Fruit fly (Drosophila melanogaster) whole organism, prepupa: Measurements from ENCODE around the gene CG15465.

Experiments
- Blimp-1 ChIP-seq: fragments of 200-800 bp; sonication (Bioruptor generic); optimal IDR thresholded peaks from 3 replicates; lab custom pipeline; 2017; ENCODE audit warnings: missing biosample characterization, missing genetic modification characterization, mild to moderate bottlenecking, moderate library complexity, missing genetic modification reagents
- CG10631 ChIP-seq: fragments of 200-800 bp; sonication (Bioruptor generic); optimal IDR thresholded peaks from 2 replicates; lab custom pipeline; 2016; ENCODE audit warnings: missing biosample characterization, missing genetic modification characterization
- CG10669 ChIP-seq: fragments of 200-800 bp; sonication (Bioruptor generic); optimal IDR thresholded peaks from 3 replicates; lab custom pipeline; 2018; ENCODE audit warnings: missing biosample characterization, mild to moderate bottlenecking, missing genetic modification characterization, moderate library complexity
- CG11294 ChIP-seq: fragments of 200-800 bp; sonication (Bioruptor generic); IDR thresholded peaks from 2 replicates; pipeline ENCODE4 v1.3.6; 2022; ENCODE audit warnings: missing biosample characterization, missing genetic modification characterization
- CG15336 ChIP-seq: fragments of 200-800 bp; sonication (Bioruptor generic); IDR thresholded peaks from 2 replicates; pipeline ENCODE4 v1.3.6; 2022; ENCODE audit warnings: missing biosample characterization, missing genetic modification characterization
- CG1621 ChIP-seq: fragments of 200-800 bp; sonication (Bioruptor generic); optimal IDR thresholded peaks from 3 replicates; lab custom pipeline; 2018; ENCODE audit warnings: missing biosample characterization, mild to moderate bottlenecking, missing genetic modification characterization
- CG3032 ChIP-seq: fragments of 200-800 bp; optimal IDR thresholded peaks from 2 replicates; lab custom pipeline; 2019; ENCODE audit warnings: missing biosample characterization, mild to moderate bottlenecking, missing genetic modification characterization, moderate library complexity
- CG31627 ChIP-seq: fragments of 200-800 bp; sonication (Bioruptor generic); optimal IDR thresholded peaks from 3 replicates; lab custom pipeline; 2016; ENCODE audit warnings: missing biosample characterization, missing genetic modification characterization
- CG32006 ChIP-seq: fragments of 200-800 bp; sonication (Bioruptor generic); optimal IDR thresholded peaks from 3 replicates; lab custom pipeline; 2017; ENCODE audit warnings: missing biosample characterization, mild to moderate bottlenecking, missing genetic modification characterization
- CG34406 ChIP-seq: fragments of 200-800 bp; sonication (Bioruptor generic); optimal IDR thresholded peaks from 3 replicates; lab custom pipeline; 2016; ENCODE audit warnings: missing biosample characterization, missing genetic modification characterization
- CG3919 ChIP-seq: fragments of 200-800 bp; sonication (Bioruptor generic); optimal IDR thresholded peaks from 3 replicates; lab custom pipeline; 2016; ENCODE audit warnings: missing biosample characterization, missing genetic modification characterization
- CG6163 ChIP-seq: fragments of 200-800 bp; sonication (Bioruptor generic); IDR thresholded peaks from 3 replicates; pipeline ENCODE4 v1.3.6; 2022; ENCODE audit warnings: missing biosample characterization, missing genetic modification characterization
- CG6276 ChIP-seq: fragments of 200-800 bp; sonication (Bioruptor generic); optimal IDR thresholded peaks from 2 replicates; lab custom pipeline; 2017; ENCODE audit warnings: missing biosample characterization, mild to moderate bottlenecking, missing genetic modification characterization
- CG6792 ChIP-seq: fragments of 200-800 bp; sonication (Bioruptor generic); optimal IDR thresholded peaks from 3 replicates; lab custom pipeline; 2016; ENCODE audit warnings: missing biosample characterization, missing genetic modification characterization
- CG6808 ChIP-seq: fragments of 200-800 bp; sonication (Bioruptor generic); optimal IDR thresholded peaks from 3 replicates; lab custom pipeline; 2017; ENCODE audit warnings: missing biosample characterization, missing genetic modification characterization, mild to moderate bottlenecking, moderate library complexity, missing genetic modification reagents
- CG6854 ChIP-seq: fragments of 200-800 bp; sonication (Bioruptor generic); optimal IDR thresholded peaks from 2 replicates; lab custom pipeline; 2017; ENCODE audit warnings: missing biosample characterization, mild to moderate bottlenecking, missing genetic modification characterization
- CG8119 ChIP-seq: fragments of 200-800 bp; sonication (Bioruptor generic); IDR thresholded peaks from 3 replicates; pipeline ENCODE4 v1.3.6; 2022; ENCODE audit warnings: missing biosample characterization, missing genetic modification characterization
- CG8319 ChIP-seq: fragments of 200-800 bp; sonication (Bioruptor generic); optimal IDR thresholded peaks from 3 replicates; lab custom pipeline; 2016; ENCODE audit warnings: missing biosample characterization, missing genetic modification characterization
- CG8632 ChIP-seq: fragments of 200-800 bp; sonication (Bioruptor generic); optimal IDR thresholded peaks from 3 replicates; lab custom pipeline; 2016; ENCODE audit warnings: missing biosample characterization, missing genetic modification characterization
- CG9139 ChIP-seq: fragments of 200-800 bp; sonication (Bioruptor generic); optimal IDR thresholded peaks from 3 replicates; lab custom pipeline; 2017; ENCODE audit warnings: missing biosample characterization, mild to moderate bottlenecking, missing genetic modification characterization
- Eip75B ChIP-seq: fragments of 200-800 bp; sonication (Bioruptor generic); optimal IDR thresholded peaks from 3 replicates; lab custom pipeline; 2016; ENCODE audit warnings: missing biosample characterization, missing genetic modification characterization
- Eip78C ChIP-seq: fragments of 200-800 bp; sonication (Bioruptor generic); peaks from one replicate; lab custom pipeline; 2016; ENCODE audit warnings: missing biosample characterization, missing genetic modification characterization
- Eip93F ChIP-seq: fragments of 200-800 bp; sonication (Bioruptor generic); optimal IDR thresholded peaks from 2 replicates; lab custom pipeline; 2016; ENCODE audit warnings: missing biosample characterization, mild to moderate bottlenecking, missing genetic modification characterization
- Ets21C ChIP-seq: fragments of 200-800 bp; sonication (Bioruptor generic); optimal IDR thresholded peaks from 3 replicates; lab custom pipeline; 2016; ENCODE audit warnings: missing biosample characterization, missing genetic modification characterization
- Ets96B ChIP-seq: fragments of 200-800 bp; optimal IDR thresholded peaks from 2 replicates; lab custom pipeline; 2019; ENCODE audit warnings: missing biosample characterization, mild to moderate bottlenecking, missing genetic modification characterization, moderate library complexity
- Gug ChIP-seq: fragments of 200-800 bp; sonication (Bioruptor generic); IDR thresholded peaks from 2 replicates; pipeline ENCODE4 v1.3.6; 2022; ENCODE audit warnings: missing biosample characterization, missing genetic modification characterization
- Hr38 ChIP-seq: sonication (Bioruptor generic); optimal IDR thresholded peaks from 2 replicates; lab custom pipeline; 2016; ENCODE audit warnings: missing biosample characterization, missing genetic modification characterization
- Hr39 ChIP-seq: fragments of 200-800 bp; sonication (Bioruptor generic); optimal IDR thresholded peaks from 2 replicates; lab custom pipeline; 2016; ENCODE audit warnings: missing biosample characterization, missing genetic modification characterization
- Hr4 ChIP-seq: fragments of 200-800 bp; sonication (Bioruptor generic); optimal IDR thresholded peaks from 3 replicates; lab custom pipeline; 2016; ENCODE audit warnings: missing biosample characterization, missing genetic modification characterization
- Lpt ChIP-seq: fragments of 200-800 bp; sonication (Bioruptor generic); optimal IDR thresholded peaks from 3 replicates; lab custom pipeline; 2016; ENCODE audit warnings: missing biosample characterization, missing genetic modification characterization
- OdsH ChIP-seq: fragments of 200-800 bp; sonication (Bioruptor generic); optimal IDR thresholded peaks from 3 replicates; lab custom pipeline; 2016; ENCODE audit warnings: missing biosample characterization, missing genetic modification characterization
- Smox ChIP-seq: fragments of 200-800 bp; sonication (Bioruptor generic); optimal IDR thresholded peaks from 3 replicates; lab custom pipeline; 2016; ENCODE audit warnings: missing biosample characterization, missing genetic modification characterization
- Sox14 ChIP-seq: fragments of 200-800 bp; sonication (Bioruptor generic); optimal IDR thresholded peaks from 3 replicates; lab custom pipeline; 2016; ENCODE audit warnings: missing biosample characterization, missing genetic modification characterization
- Sox15 ChIP-seq: fragments of 200-800 bp; sonication (Bioruptor generic); optimal IDR thresholded peaks from 3 replicates; lab custom pipeline; 2016; ENCODE audit warnings: missing biosample characterization, missing genetic modification characterization
- achi ChIP-seq: fragments of 200-800 bp; sonication (Bioruptor generic); optimal IDR thresholded peaks from 3 replicates; lab custom pipeline; 2016; ENCODE audit warnings: missing biosample characterization, missing genetic modification characterization
- dac ChIP-seq: fragments of 200-800 bp; sonication (Bioruptor generic); optimal IDR thresholded peaks from 2 replicates; lab custom pipeline; 2017; ENCODE audit warnings: missing biosample characterization, mild to moderate bottlenecking, missing genetic modification characterization
- eg ChIP-seq: fragments of 200-800 bp; sonication (Bioruptor generic); IDR thresholded peaks from 3 replicates; pipeline ENCODE4 v1.3.6; 2022; ENCODE audit warnings: missing biosample characterization, missing genetic modification characterization
- esn ChIP-seq: fragments of 200-800 bp; sonication (Bioruptor generic); optimal IDR thresholded peaks from 2 replicates; lab custom pipeline; 2016; ENCODE audit warnings: missing biosample characterization, mild to moderate bottlenecking, missing genetic modification characterization, moderate library complexity
- fd59A ChIP-seq: fragments of 200-800 bp; sonication (Bioruptor generic); optimal IDR thresholded peaks from 2 replicates; lab custom pipeline; 2017; ENCODE audit warnings: missing biosample characterization, mild to moderate bottlenecking, missing genetic modification characterization, missing genetic modification reagents
- fd85E ChIP-seq: fragments of 200-800 bp; sonication (Bioruptor generic); optimal IDR thresholded peaks from 3 replicates; lab custom pipeline; 2016; ENCODE audit warnings: missing biosample characterization, missing genetic modification characterization
- fkh ChIP-seq: fragments of 200-800 bp; sonication (Bioruptor generic); optimal IDR thresholded peaks from 3 replicates; lab custom pipeline; 2017; ENCODE audit warnings: missing biosample characterization, mild to moderate bottlenecking, missing genetic modification characterization, moderate library complexity
- lz ChIP-seq: fragments of 200-800 bp; sonication (Bioruptor generic); optimal IDR thresholded peaks from 3 replicates; lab custom pipeline; 2016; ENCODE audit warnings: missing biosample characterization, missing genetic modification characterization
- pdm3 ChIP-seq: fragments of 200-800 bp; sonication (Bioruptor generic); optimal IDR thresholded peaks from 3 replicates; lab custom pipeline; 2016; ENCODE audit warnings: missing biosample characterization, missing genetic modification characterization
- salr ChIP-seq, 2 experiments: fragments of 200-800 bp; sonication (Bioruptor generic); optimal IDR thresholded peaks; 3 replicates each; lab custom pipeline; 2016 to 2018; ENCODE audit warnings: missing biosample characterization in 2 of 2, missing genetic modification characterization in 2 of 2, mild to moderate bottlenecking in 1 of 2
- spab ChIP-seq: fragments of 200-800 bp; sonication (Bioruptor generic); optimal IDR thresholded peaks from 2 replicates; lab custom pipeline; 2017; ENCODE audit warnings: missing biosample characterization, mild to moderate bottlenecking, missing genetic modification characterization, missing genetic modification reagents
- ss ChIP-seq, 2 experiments: fragments of 200-800 bp; sonication (Bioruptor generic); optimal IDR thresholded peaks; 2 replicates in 1 of 2; 3 replicates in 1 of 2; lab custom pipeline; 2017 to 2018; ENCODE audit warnings: mild to moderate bottlenecking in 2 of 2, missing biosample characterization in 2 of 2, missing genetic modification characterization in 2 of 2, moderate library complexity in 1 of 2
- topi ChIP-seq: fragments of 200-800 bp; sonication (Bioruptor generic); optimal IDR thresholded peaks from 3 replicates; lab custom pipeline; 2016; ENCODE audit warnings: missing biosample characterization, missing genetic modification characterization

The CG15465 gene

dm6 chrX:5041525-5042454 is 43.8 kb upstream of the CG15465 start (continued):
- no peak for TF ChIP-seq fd85E (GFP tag; lab: Kevin White, UChicago)
- peak; percentile 75 for TF ChIP-seq CG3919 (GFP tag; lab: Kevin White, UChicago)
- peak; percentile 54 for TF ChIP-seq Ets96B (tag; lab: Kevin White, UChicago)
- TF ChIP-seq Lpt (GFP tag; lab: Kevin White, UChicago) = peak; percentile 16
- peak; percentile 88 for TF ChIP-seq esn (GFP tag; lab: Kevin White, UChicago)
- TF ChIP-seq Sox15 = peak; percentile 38
- TF ChIP-seq achi (GFP tag; lab: Kevin White, UChicago) = peak; percentile 61
- TF ChIP-seq CG3032 = peak; percentile 52
- TF ChIP-seq lz (GFP tag; lab: Kevin White, UChicago) = peak; percentile 84
- TF ChIP-seq Eip75B (GFP tag; lab: Kevin White, UChicago) = peak; percentile 73
- TF ChIP-seq Hr4 (GFP tag; lab: Kevin White, UChicago) = peak; percentile 83
- TF ChIP-seq CG6854 (GFP tag; lab: Kevin White, UChicago) = peak; percentile 33
- peak; percentile 25 for TF ChIP-seq spab (GFP tag; lab: Kevin White, UChicago)
- TF ChIP-seq fkh = no peak
- TF ChIP-seq CG34406 (GFP tag; lab: Kevin White, UChicago) = peak; percentile 72
- peak; percentile 77 for TF ChIP-seq CG11294 (GFP tag; lab: Robert Waterston, UW)
- TF ChIP-seq CG10669 (GFP tag; lab: Kevin White, UChicago) = peak; percentile 39
- TF ChIP-seq Ets21C = peak; percentile 65
- no peak for TF ChIP-seq CG8319 (GFP tag; lab: Kevin White, UChicago)
- TF ChIP-seq CG10631 (GFP tag; lab: Kevin White, UChicago) = peak; percentile 71
- TF ChIP-seq CG1621 (tag; lab: Kevin White, UChicago) = peak; percentile 25
- peak; percentile 89 for TF ChIP-seq eg (GFP tag; lab: Robert Waterston, UW)
- TF ChIP-seq OdsH (GFP tag; lab: Kevin White, UChicago) = peak; percentile 78
- peak; percentile 67 for TF ChIP-seq Sox14 (GFP tag; lab: Kevin White, UChicago)
- TF ChIP-seq Smox (GFP tag; lab: Kevin White, UChicago) = peak; percentile 86
- TF ChIP-seq Eip78C (GFP tag; lab: Kevin White, UChicago) = peak; percentile 97
- peak; percentile 73 for TF ChIP-seq Eip93F (GFP tag; lab: Kevin White, UChicago)
- TF ChIP-seq CG9139 = no peak
- TF ChIP-seq CG8632 (GFP tag; lab: Kevin White, UChicago) = peak; percentile 61

dm6 chrX:5044433-5045110 is 41.0 kb upstream of the CG15465 start:
- TF ChIP-seq pdm3 (GFP tag; lab: Kevin White, UChicago) (peak; percentile 53), topi (peak; percentile 79), Sox14 (GFP tag; lab: Kevin White, UChicago) (peak; percentile 76), CG32006 (GFP tag; lab: Kevin White, UChicago) (peak; percentile 34), fd59A (GFP tag; lab: Kevin White, UChicago) (peak; percentile 34), CG6808 (GFP tag; lab: Kevin White, UChicago) (peak; percentile 62), Eip78C (GFP tag; lab: Kevin White, UChicago) (peak; percentile 88), OdsH (GFP tag; lab: Kevin White, UChicago) (peak; percentile 60), CG6163 (GFP tag; lab: Robert Waterston, UW) (peak; percentile 37; the same call in 1 of the 3 replicates), ss (GFP tag; optimal IDR thresholded peaks at IDR 0.05; lab: Kevin White, UChicago) (peak; percentile 31 to 33), dac (GFP tag; lab: Kevin White, UChicago) (no peak), Gug (no peak), Hr39 (GFP tag; lab: Kevin White, UChicago) (peak; percentile 82), Blimp-1 (GFP tag; lab: Kevin White, UChicago) (peak; percentile 19), CG8119 (GFP tag; lab: Robert Waterston, UW) (peak; percentile 48; the same call in 2 of the 3 replicates), CG15336 (GFP tag; lab: Robert Waterston, UW) (no peak), Smox (GFP tag; lab: Kevin White, UChicago) (peak; percentile 77), esn (GFP tag; lab: Kevin White, UChicago) (peak; percentile 74), salr (GFP tag; optimal IDR thresholded peaks at IDR 0.05; lab: Kevin White, UChicago) (peak in 1 of 2 experiments; percentile 2), CG31627 (peak; percentile 82), Hr38 (GFP tag; lab: Kevin White, UChicago) (no peak), CG10631 (GFP tag; lab: Kevin White, UChicago) (peak; percentile 65), CG6792 (GFP tag; lab: Kevin White, UChicago) (peak; percentile 72), CG34406 (GFP tag; lab: Kevin White, UChicago) (peak; percentile 35), CG6276 (GFP tag; lab: Kevin White, UChicago) (no peak)
